Fruit fly (Drosophila melanogaster): Measurements from ENCODE around the gene CG17601.

DNA sequence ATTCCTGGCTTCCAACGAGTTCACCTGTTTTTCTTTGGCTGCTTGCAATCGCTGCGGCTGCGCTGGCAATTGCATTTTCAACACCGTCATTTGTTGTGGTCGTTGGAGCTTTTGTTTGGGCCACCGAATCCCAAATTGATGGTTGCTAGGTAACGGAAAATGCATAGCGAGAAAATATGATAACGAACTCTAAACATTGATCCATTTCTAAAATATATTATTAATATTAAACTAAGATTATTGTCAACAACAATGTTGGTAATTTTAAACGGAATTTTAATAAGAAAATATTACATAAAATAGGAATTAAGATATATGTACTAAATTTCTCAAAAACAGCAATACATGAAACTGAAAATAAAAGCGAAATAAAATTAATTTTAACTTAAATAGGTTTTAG, 2.7 kb upstream of the CG17601 start, which contains the start of gene Cluap1:
- no peak for TF ChIP-seq Sin3A (optimal IDR thresholded peaks at IDR 0.05)
- no peak for TF ChIP-seq psq (optimal IDR thresholded peaks at IDR 0.05)
- no peak for TF ChIP-seq ttk (optimal IDR thresholded peaks at IDR 0.05)
- no peak for TF ChIP-seq h (optimal IDR thresholded peaks at IDR 0.05)
- no peak for TF ChIP-seq insv (optimal IDR thresholded peaks at IDR 0.05)
- TF ChIP-seq Myc (optimal IDR thresholded peaks at IDR 0.05): no peak

All from Kc167 (cell line).